Worm (Caenorhabditis elegans) whole organism, late embryonic: Measurements from ENCODE around the gene ceh-37.

ENCODE experiments used
- fax-1 ChIP-seq: sonication (generic microtip); optimal IDR thresholded peaks from 2 replicates; lab custom pipeline; 2016; ENCODE audit warnings: missing genotype, missing genetic modification characterization, missing compliant biosample characterization
- fkh-10 ChIP-seq: fragments of 150-350 bp; optimal IDR thresholded peaks from 2 replicates; lab custom pipeline; 2014; ENCODE audit warnings: missing biosample characterization, missing genetic modification reagents, missing genetic modification characterization

- TF ChIP-seq fkh-10 (GFP tag; lab: Kevin White, UChicago) (no peak), fax-1 (tag; lab: Kevin White, UChicago) (no peak)
Measured at ce11 chrX:14225273-14225672, 17.5 kb upstream of the ceh-37 start, which contains the start of gene cyp-13B2.
